Fruit fly (Drosophila melanogaster) whole organism, pupa: ENCODE measurements around the gene Oat.

Source experiments
- CG10348 ChIP-seq: fragments of 200-800 bp; sonication (Bioruptor generic); IDR thresholded peaks from 2 replicates; pipeline ENCODE4 v1.3.6; 2022; ENCODE audit warnings: missing biosample characterization, missing genetic modification characterization
- CG32121 ChIP-seq: fragments of 200-800 bp; sonication (Bioruptor generic); IDR thresholded peaks from 2 replicates; pipeline ENCODE4 v1.3.6; 2022; ENCODE audit warnings: missing biosample characterization, missing genetic modification characterization
- CG4496 ChIP-seq: fragments of 200-800 bp; sonication (Bioruptor generic); IDR thresholded peaks from 3 replicates; pipeline ENCODE4 v1.3.6; 2022; ENCODE audit warnings: missing biosample characterization, missing genetic modification characterization
- D1 ChIP-seq: fragments of 200-800 bp; sonication (Bioruptor generic); optimal IDR thresholded peaks from 2 replicates; lab custom pipeline; 2018; ENCODE audit warnings: missing biosample characterization, mild to moderate bottlenecking, missing genetic modification characterization, moderate library complexity
- EcR ChIP-seq: fragments of 200-800 bp; sonication (Bioruptor generic); optimal IDR thresholded peaks from 3 replicates; lab custom pipeline; 2019; ENCODE audit warnings: missing biosample characterization, missing genetic modification characterization, mild to moderate bottlenecking, moderate library complexity, missing genetic modification reagents
- Pif1A ChIP-seq: fragments of 200-800 bp; sonication (Bioruptor generic); optimal IDR thresholded peaks from 3 replicates; lab custom pipeline; 2016; ENCODE audit warnings: missing biosample characterization, missing genetic modification characterization
- Pif1B ChIP-seq: fragments of 200-800 bp; sonication (Bioruptor generic); optimal IDR thresholded peaks from 3 replicates; lab custom pipeline; 2016; ENCODE audit warnings: missing biosample characterization, missing genetic modification characterization
- fd96Ca ChIP-seq: fragments of 200-800 bp; sonication (Bioruptor generic); IDR thresholded peaks from 3 replicates; pipeline ENCODE4 v1.3.6; 2022; ENCODE audit warnings: missing biosample characterization, missing genetic modification characterization

dm6 chr3L:19695057-19695627, 45.5 kb upstream of the Oat start, which contains the start of gene verm:
- TF ChIP-seq EcR (GFP tag; lab: Kevin White, UChicago) = no peak
- no peak for TF ChIP-seq CG32121 (GFP tag; lab: Robert Waterston, UW)
- no peak for TF ChIP-seq D1 (tag; lab: Kevin White, UChicago)
- TF ChIP-seq CG10348 (GFP tag; lab: Robert Waterston, UW) = no peak
- no peak for TF ChIP-seq Pif1B (GFP tag; lab: Kevin White, UChicago)
- TF ChIP-seq Pif1A (GFP tag; lab: Kevin White, UChicago) = no peak
- TF ChIP-seq fd96Ca (GFP tag; lab: Robert Waterston, UW) = no peak
- 0 out of 3 replicates have a peak, but pooled peaks have one; percentile 36 for TF ChIP-seq CG4496 (GFP tag; lab: Robert Waterston, UW)
